Fruit fly (Drosophila melanogaster): ENCODE data around the gene NTPase.

The NTPase gene

DNA sequence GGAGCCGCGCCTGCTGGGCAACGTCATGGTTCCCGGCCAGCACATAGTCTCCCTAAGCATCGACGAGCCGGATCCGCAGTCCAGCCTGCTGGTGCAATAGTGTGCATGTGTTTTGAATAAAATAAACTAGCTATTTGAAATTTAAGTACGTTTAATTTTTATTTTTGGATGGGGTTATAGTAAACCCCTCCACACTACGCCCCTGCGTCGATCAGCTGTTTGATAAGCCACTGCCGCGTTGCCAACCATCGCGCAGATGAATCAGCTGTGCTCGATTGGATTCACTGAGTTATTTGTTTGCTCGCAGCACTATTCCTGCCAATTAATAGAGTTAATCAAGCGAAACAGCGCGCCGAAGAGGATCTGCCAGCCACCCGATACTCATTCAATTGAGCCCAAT lies 6.8 kb downstream of the NTPase start, which contains the start of gene RabGGTb (continued):
- no peak for TF ChIP-seq hb (GFP tag; IDR thresholded peaks at IDR 0.05; ENCODE audit: partially characterized antibody)
- TF ChIP-seq grau (tag; optimal IDR thresholded peaks at IDR 0.05): peak; percentile 55
- TF ChIP-seq row (GFP tag; IDR thresholded peaks at IDR 0.05): peak; percentile 92
- peak; percentile 11 for TF ChIP-seq MTF-1 (GFP tag; optimal IDR thresholded peaks at IDR 0.05; ENCODE audit: borderline replicate concordance)
- TF ChIP-seq gsb (GFP tag; IDR thresholded peaks at IDR 0.05): peak; percentile 34
- peak; percentile 46 for TF ChIP-seq Side (GFP tag; optimal IDR thresholded peaks at IDR 0.05)
- peak; percentile 34 for TF ChIP-seq ftz-f1 (GFP tag; optimal IDR thresholded peaks at IDR 0.05)
- TF ChIP-seq Blimp-1 (GFP tag; optimal IDR thresholded peaks at IDR 0.05): peak; percentile 25
- TF ChIP-seq CG10431 (GFP tag; optimal IDR thresholded peaks at IDR 0.05): no peak
- peak; percentile 50; the same call in 1 of the 2 replicates for TF ChIP-seq hbn (GFP tag; IDR thresholded peaks at IDR 0.05; ENCODE audit: partially characterized antibody)
- TF ChIP-seq CG14710 (tag; optimal IDR thresholded peaks at IDR 0.05): peak; percentile 25
- no peak for TF ChIP-seq jigr1 (GFP tag; IDR thresholded peaks at IDR 0.05)
- TF ChIP-seq CG7357 (GFP tag; IDR thresholded peaks at IDR 0.05): no peak
- TF ChIP-seq p53 (GFP tag; optimal IDR thresholded peaks at IDR 0.05): peak; percentile 7
- peak; percentile 55; the same call in 1 of the 2 replicates for TF ChIP-seq CG31224 (GFP tag; IDR thresholded peaks at IDR 0.05)
- TF ChIP-seq ATbp (GFP tag; optimal IDR thresholded peaks at IDR 0.05): peak; percentile 17
- no peak for TF ChIP-seq Lpt (GFP tag; optimal IDR thresholded peaks at IDR 0.05)
- peak; percentile 27 for TF ChIP-seq CG9817 (tag; optimal IDR thresholded peaks at IDR 0.05)
- TF ChIP-seq CG2875 (GFP tag; optimal IDR thresholded peaks at IDR 0.05): peak; percentile 38
- peak; percentile 46 for TF ChIP-seq CG34376 (GFP tag; optimal IDR thresholded peaks at IDR 0.05)
- TF ChIP-seq gem (tag; optimal IDR thresholded peaks at IDR 0.05): peak; percentile 51
- TF ChIP-seq fd3F (GFP tag; optimal IDR thresholded peaks at IDR 0.05): peak; percentile 34
- peak; percentile 81 for TF ChIP-seq seq (GFP tag; IDR thresholded peaks at IDR 0.05)
- no peak for TF ChIP-seq CG16815 (GFP tag; optimal IDR thresholded peaks at IDR 0.05)
- TF ChIP-seq CG30431 (GFP tag; optimal IDR thresholded peaks at IDR 0.05): no peak
- TF ChIP-seq Hr39 (optimal IDR thresholded peaks at IDR 0.05): no peak
- TF ChIP-seq shn (GFP tag; optimal IDR thresholded peaks at IDR 0.05): peak; percentile 59
- TF ChIP-seq CG7556 (GFP tag; optimal IDR thresholded peaks at IDR 0.05): peak; percentile 59
- no peak for TF ChIP-seq psq (GFP tag; optimal IDR thresholded peaks at IDR 0.05)
- TF ChIP-seq caup (GFP tag; optimal IDR thresholded peaks at IDR 0.05; ENCODE audit: severe bottlenecking): peak; percentile 25
- no peak for TF ChIP-seq Dip2 (GFP tag; IDR thresholded peaks at IDR 0.05)
- TF ChIP-seq Drgx (GFP tag; IDR thresholded peaks at IDR 0.05): peak; percentile 80
- TF ChIP-seq Pdp1 (GFP tag; optimal IDR thresholded peaks at IDR 0.05): peak; percentile 50 to 59
- TF ChIP-seq btn (GFP tag; optimal IDR thresholded peaks at IDR 0.05): no peak
- peak; percentile 47 for TF ChIP-seq CG11504 (tag; optimal IDR thresholded peaks at IDR 0.05)
- peak; percentile 5 for TF ChIP-seq odd (GFP tag; optimal IDR thresholded peaks at IDR 0.05)
- no peak for TF ChIP-seq CG1832 (GFP tag; optimal IDR thresholded peaks at IDR 0.05)
- peak; percentile 70 for TF ChIP-seq H2.0 (GFP tag; IDR thresholded peaks at IDR 0.05)
- no peak for TF ChIP-seq Tbp (GFP tag; optimal IDR thresholded peaks at IDR 0.05)
- TF ChIP-seq CG3281 (GFP tag; optimal IDR thresholded peaks at IDR 0.05): peak; percentile 45
- TF ChIP-seq Abd-B (GFP tag; optimal IDR thresholded peaks at IDR 0.05): no peak
- peak; percentile 26 for TF ChIP-seq org-1 (GFP tag; optimal IDR thresholded peaks at IDR 0.05)
- TF ChIP-seq CG7928 (GFP tag; optimal IDR thresholded peaks at IDR 0.05): no peak
- no peak; the same call in 2 of the 3 replicates for TF ChIP-seq knrl (GFP tag; IDR thresholded peaks at IDR 0.05; ENCODE audit: partially characterized antibody)
- no peak for TF ChIP-seq pita (GFP tag; optimal IDR thresholded peaks at IDR 0.05)
- TF ChIP-seq CG5245 (GFP tag; optimal IDR thresholded peaks at IDR 0.05): no peak
- peak; percentile 16 for TF ChIP-seq exex (tag; optimal IDR thresholded peaks at IDR 0.05)
- TF ChIP-seq CG17361 (GFP tag; IDR thresholded peaks at IDR 0.05): no peak
- peak; percentile 85 for TF ChIP-seq CG34422 (GFP tag; IDR thresholded peaks at IDR 0.05)
- TF ChIP-seq CG17328 (GFP tag; IDR thresholded peaks at IDR 0.05): peak; percentile 69
- TF ChIP-seq gce (GFP tag; IDR thresholded peaks at IDR 0.05): peak; percentile 54; the same call in 1 of the 3 replicates

All from whole organism, embryonic.